Worm (Caenorhabditis elegans) whole organism, L4 larva: ENCODE results near the gene F28D1.6.

ENCODE experiments used
- R02D3.7 ChIP-seq: fragments of 150-350 bp; sonication (generic microtip); optimal IDR thresholded peaks from 3 replicates; lab custom pipeline; 2014; ENCODE audit warnings: missing biosample characterization, missing genetic modification characterization
- fos-1 ChIP-seq: fragments of 150-350 bp; optimal IDR thresholded peaks from 2 replicates; lab custom pipeline; 2014; ENCODE audit warnings: missing biosample characterization, missing genetic modification characterization
- lin-39 ChIP-seq: fragments of 150-350 bp; optimal IDR thresholded peaks from 2 replicates; lab custom pipeline; 2014; ENCODE audit warnings: missing biosample characterization, missing genetic modification reagents, missing genetic modification characterization
- mdl-1 ChIP-seq, 2 experiments: fragments of 150-350 bp in 1 of 2; sonication (generic microtip) in 1 of 2; optimal IDR thresholded peaks; 2 replicates each; lab custom pipeline; 2014 to 2017; ENCODE audit warnings: missing biosample characterization in 2 of 2, missing genetic modification characterization in 2 of 2

ce11 chrIV:12349639-12350038 is 35.3 kb downstream of the F28D1.6 start, which contains the start of gene best-22:
- TF ChIP-seq R02D3.7 (tag; lab: Kevin White, UChicago): no peak
- TF ChIP-seq lin-39 (tag; lab: Kevin White, UChicago): no peak
- no peak for TF ChIP-seq fos-1 (tag; lab: Kevin White, UChicago)
- TF ChIP-seq mdl-1 (tag; optimal IDR thresholded peaks at IDR 0.05; lab: Kevin White, UChicago): no peak
